Worm (Caenorhabditis elegans): Measurements from ENCODE around the gene arl-5.

ce11 chrIII:9848603-9849002 is 25.6 kb downstream of the arl-5 start:
- TF ChIP-seq nhr-20 (tag; optimal IDR thresholded peaks at IDR 0.05) = no peak
- TF ChIP-seq tlp-1 (tag; optimal IDR thresholded peaks at IDR 0.05) = no peak
- TF ChIP-seq lin-15B (tag; optimal IDR thresholded peaks at IDR 0.05) = no peak
- no peak for TF ChIP-seq xbp-1 (tag; optimal IDR thresholded peaks at IDR 0.05)
- TF ChIP-seq skn-1 (tag; optimal IDR thresholded peaks at IDR 0.05) = no peak
